Worm (Caenorhabditis elegans): ENCODE measurements around the gene swan-1.

Gene swan-1

ce11 chrV:13818824-13819408 is 11.9 kb upstream of the swan-1 start, which contains the start of gene sel-10 (continued):
- TF ChIP-seq mdl-1 (tag; optimal IDR thresholded peaks at IDR 0.05) (peak in 1 of 2 experiments; percentile 73), nhr-28 (tag; optimal IDR thresholded peaks at IDR 0.05) (no peak), efl-1 (optimal IDR thresholded peaks at IDR 0.05) (peak; percentile 75 to 81), efl-1 (GFP tag; optimal IDR thresholded peaks at IDR 0.05 in 1 of 2) (peak; percentile 71 to 98), isw-1 (GFP tag; IDR thresholded peaks at IDR 0.05) (peak; percentile 68), fkh-4 (tag; optimal IDR thresholded peaks at IDR 0.05; ENCODE audit: borderline replicate concordance) (no peak), grh-1 (GFP tag; IDR thresholded peaks at IDR 0.05) (peak; percentile 15; the same call in 1 of the 2 replicates), mef-2 (tag; optimal IDR thresholded peaks at IDR 0.05) (no peak), sptf-1 (tag; optimal IDR thresholded peaks at IDR 0.05) (no peak), ztf-4 (tag; optimal IDR thresholded peaks at IDR 0.05) (no peak), swsn-7 (tag; optimal IDR thresholded peaks at IDR 0.05) (peak; percentile 85), lin-15B (tag; optimal IDR thresholded peaks at IDR 0.05) (peak; percentile 63), nhr-84 (tag; optimal IDR thresholded peaks at IDR 0.05) (no peak), tbx-2 (tag; optimal IDR thresholded peaks at IDR 0.05) (peak; percentile 77), nhr-19 (GFP tag; conservative IDR thresholded peaks at IDR 0.05) (peak; percentile 82), F16B12.6 (tag; optimal IDR thresholded peaks at IDR 0.05) (peak; percentile 2), aly-2 (tag; optimal IDR thresholded peaks at IDR 0.05) (peak; percentile 28), lin-35 (GFP tag; optimal IDR thresholded peaks at IDR 0.05) (peak; percentile 78 to 84), pag-3 (tag; optimal IDR thresholded peaks at IDR 0.05; ENCODE audit: borderline replicate concordance, insufficient read depth) (no peak), xbp-1 (tag; optimal IDR thresholded peaks at IDR 0.05) (peak; percentile 75), egl-13 (tag; optimal IDR thresholded peaks at IDR 0.05) (peak; percentile 9), lin-13 (GFP tag; optimal IDR thresholded peaks at IDR 0.05) (peak; percentile 65), ceh-88 (GFP tag; IDR thresholded peaks at IDR 0.05) (no peak), zip-4 (GFP tag; optimal IDR thresholded peaks at IDR 0.05) (peak; percentile 41), nhr-90 (tag; optimal IDR thresholded peaks at IDR 0.05; ENCODE audit: poor library complexity) (peak; percentile 79), fos-1 (tag; optimal IDR thresholded peaks at IDR 0.05) (no peak), lsy-2 (tag; optimal IDR thresholded peaks at IDR 0.05) (peak; percentile 85 to 88), C34B4.2 (tag; optimal IDR thresholded peaks at IDR 0.05) (no peak), pax-3 (tag; optimal IDR thresholded peaks at IDR 0.05) (peak; percentile 79), lin-39 (tag; optimal IDR thresholded peaks at IDR 0.05) (peak; percentile 52), zag-1 (tag; optimal IDR thresholded peaks at IDR 0.05) (no peak), ces-1 (GFP tag; optimal IDR thresholded peaks at IDR 0.05) (no peak), C16A3.4 (tag; optimal IDR thresholded peaks at IDR 0.05) (peak; percentile 78), lin-14 (GFP tag; optimal IDR thresholded peaks at IDR 0.05) (peak; percentile 88), ceh-63 (GFP tag; optimal IDR thresholded peaks at IDR 0.05) (no peak), nhr-71 (tag; optimal IDR thresholded peaks at IDR 0.05) (peak; percentile 87), C04F5.9 (tag; optimal IDR thresholded peaks at IDR 0.05) (no peak), elt-2 (tag; optimal IDR thresholded peaks at IDR 0.05) (peak; percentile 43), snpc-4 (tag; optimal IDR thresholded peaks at IDR 0.05) (peak; percentile 73), blmp-1 (tag; optimal IDR thresholded peaks at IDR 0.05) (peak; percentile 55), tlp-1 (tag; optimal IDR thresholded peaks at IDR 0.05) (no peak), unc-130 (tag; optimal IDR thresholded peaks at IDR 0.05) (peak; percentile 80), ztf-11 (tag; optimal IDR thresholded peaks at IDR 0.05) (peak in 1 of 2 experiments; percentile 0), ceh-82 (tag; optimal IDR thresholded peaks at IDR 0.05) (peak; percentile 67 to 85 (median 70)), nhr-85 (tag) (peak; percentile 90), sup-37 (GFP tag; optimal IDR thresholded peaks at IDR 0.05) (peak; percentile 6), ceh-8 (GFP tag; optimal IDR thresholded peaks at IDR 0.05) (peak; percentile 61), unc-62 (GFP tag; optimal IDR thresholded peaks at IDR 0.05) (no peak)
